Worm (Caenorhabditis elegans): ENCODE data around the gene ZK697.14.
A peak's percentile ranks its signal among the peaks of the same experiment; 100 is the strongest.

ZK697.14 gene

DNA sequence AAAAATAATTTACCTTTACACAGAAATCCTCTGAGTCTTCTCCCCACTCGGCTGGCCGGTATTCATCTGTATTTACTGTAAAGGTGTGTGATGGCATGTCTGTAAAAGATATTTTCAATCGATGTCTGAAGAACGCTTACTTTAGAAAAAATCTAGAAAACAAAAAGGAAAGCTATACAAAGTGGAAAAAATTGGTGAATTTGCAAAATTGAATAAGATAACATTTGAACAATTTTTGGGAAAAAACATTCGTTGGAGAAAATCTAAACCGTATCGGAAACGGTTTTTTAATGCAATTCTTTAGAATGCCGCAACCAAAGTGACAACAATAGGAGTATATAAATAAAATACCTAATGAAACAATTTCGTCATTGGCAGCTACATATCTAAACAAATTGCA, 26.4 kb upstream of the ZK697.14 start, which contains the start of gene F36H9.5:
F36H9.5 (minus strand) TSS at position 101 of the 400 bp plus-strand sequence.
- no peak for TF ChIP-seq tra-4 (tag; optimal IDR thresholded peaks at IDR 0.05)
- no peak for TF ChIP-seq aly-1 (tag; optimal IDR thresholded peaks at IDR 0.05)
- TF ChIP-seq hmg-4 (GFP tag; optimal IDR thresholded peaks at IDR 0.05) = no peak
- no peak for TF ChIP-seq hnd-1 (tag; optimal IDR thresholded peaks at IDR 0.05)
- TF ChIP-seq ets-7 (tag; optimal IDR thresholded peaks at IDR 0.05) = no peak
- TF ChIP-seq pes-1 (GFP tag; IDR thresholded peaks at IDR 0.05) = no peak
- no peak for TF ChIP-seq sea-1 (GFP tag; conservative IDR thresholded peaks at IDR 0.05)
- no peak for TF ChIP-seq B0310.2 (tag; optimal IDR thresholded peaks at IDR 0.05)
- no peak for TF ChIP-seq F13C5.2 (tag; optimal IDR thresholded peaks at IDR 0.05)
- no peak for TF ChIP-seq ceh-36 (tag; optimal IDR thresholded peaks at IDR 0.05)
- TF ChIP-seq tbx-11 (GFP tag; IDR thresholded peaks at IDR 0.05) = no peak
- TF ChIP-seq flt-1 (GFP tag; IDR thresholded peaks at IDR 0.05) = no peak
- no peak for TF ChIP-seq tbx-37 (GFP tag; conservative IDR thresholded peaks at IDR 0.05)
- TF ChIP-seq ama-1 (optimal IDR thresholded peaks at IDR 0.05) = no peak
- no peak for TF ChIP-seq scrt-1 (GFP tag; IDR thresholded peaks at IDR 0.05)
- no peak for TF ChIP-seq hmbx-1 (tag; optimal IDR thresholded peaks at IDR 0.05)

- TF ChIP-seq tbx-11 (GFP tag; IDR thresholded peaks at IDR 0.05) = no peak
- TF ChIP-seq ama-1 (optimal IDR thresholded peaks at IDR 0.05) = no peak
- TF ChIP-seq aly-1 (tag; optimal IDR thresholded peaks at IDR 0.05) = no peak
Measured at ce11 chrV:1779994-1780393, 24.5 kb upstream of the ZK697.14 start.

- no peak for TF ChIP-seq F13C5.2 (tag; optimal IDR thresholded peaks at IDR 0.05)
- TF ChIP-seq hmbx-1 (tag; optimal IDR thresholded peaks at IDR 0.05) = no peak
Measured at ce11 chrV:1779136-1779535, 23.6 kb upstream of the ZK697.14 start, which contains the start of gene F36H9.4. TSS of gene F36H9.4 (minus strand) at chrV:1779236.

DNA sequence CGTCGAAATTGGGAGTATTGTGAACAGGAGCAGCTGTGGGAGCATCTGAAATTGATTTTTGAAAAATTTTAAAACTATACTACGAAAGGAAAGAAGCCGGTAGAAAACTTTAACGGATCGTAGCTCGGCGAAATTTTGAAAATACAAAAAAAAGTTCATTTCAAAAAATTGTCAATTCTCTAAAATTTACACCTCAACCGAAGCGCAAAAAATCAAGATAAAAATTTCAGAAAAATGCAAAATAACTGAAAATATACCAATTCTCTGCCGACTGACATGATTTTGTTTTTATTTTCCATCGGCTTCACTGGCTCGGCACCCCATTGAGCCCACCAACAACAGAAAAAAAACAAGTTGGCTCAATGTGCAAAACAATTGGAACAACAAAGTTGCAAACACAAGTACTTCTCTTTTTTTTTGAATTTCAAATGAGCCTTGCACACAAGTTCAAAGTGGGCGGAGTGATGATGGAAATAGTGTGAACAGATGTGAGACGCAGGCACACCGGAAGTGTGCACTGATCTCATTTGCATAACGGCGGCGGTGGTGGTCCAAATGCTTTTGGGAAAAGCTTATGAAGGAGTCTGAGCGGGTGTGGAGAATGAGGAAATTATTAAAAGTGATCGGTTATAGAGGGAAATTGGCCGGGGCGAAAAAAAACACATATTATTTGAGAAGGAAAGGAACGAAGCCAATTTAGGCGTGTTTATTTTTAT, 19.5 kb upstream of the ZK697.14 start, which contains the start of gene F36H9.7:
F36H9.7 (minus strand) TSS at position 51 of the 716 bp plus-strand sequence.
- no peak for TF ChIP-seq pes-1 (GFP tag; IDR thresholded peaks at IDR 0.05)
- no peak for TF ChIP-seq ceh-36 (tag; optimal IDR thresholded peaks at IDR 0.05)
- no peak for TF ChIP-seq B0310.2 (tag; optimal IDR thresholded peaks at IDR 0.05)
- no peak for TF ChIP-seq ama-1 (optimal IDR thresholded peaks at IDR 0.05)
- TF ChIP-seq hnd-1 (tag; optimal IDR thresholded peaks at IDR 0.05) = no peak
- no peak for TF ChIP-seq ceh-13 (GFP tag; optimal IDR thresholded peaks at IDR 0.05)
- TF ChIP-seq flt-1 (GFP tag; IDR thresholded peaks at IDR 0.05) = no peak

DNA sequence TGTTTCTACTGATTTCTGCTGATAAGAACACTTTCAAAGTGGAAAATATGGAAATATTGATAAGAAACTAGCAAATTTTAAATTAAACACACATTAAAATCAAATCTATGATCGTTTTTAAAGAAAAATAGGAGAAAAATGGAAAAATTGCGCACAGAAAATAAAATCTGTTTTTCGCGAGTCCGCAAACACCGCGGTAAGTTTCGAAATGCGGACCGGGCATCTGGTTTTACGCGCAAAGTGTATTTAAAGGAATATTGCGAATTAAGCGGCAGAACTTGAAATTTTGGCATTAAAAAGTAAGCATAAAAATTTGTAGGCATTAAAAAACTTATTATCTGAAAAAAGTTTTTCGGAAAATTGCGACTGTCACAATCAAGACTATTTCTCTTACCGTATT, 17.6 kb upstream of the ZK697.14 start:
- TF ChIP-seq tra-4 (tag; optimal IDR thresholded peaks at IDR 0.05) (no peak), F13C5.2 (tag; optimal IDR thresholded peaks at IDR 0.05) (peak; percentile 11), scrt-1 (GFP tag; IDR thresholded peaks at IDR 0.05) (no peak)

DNA sequence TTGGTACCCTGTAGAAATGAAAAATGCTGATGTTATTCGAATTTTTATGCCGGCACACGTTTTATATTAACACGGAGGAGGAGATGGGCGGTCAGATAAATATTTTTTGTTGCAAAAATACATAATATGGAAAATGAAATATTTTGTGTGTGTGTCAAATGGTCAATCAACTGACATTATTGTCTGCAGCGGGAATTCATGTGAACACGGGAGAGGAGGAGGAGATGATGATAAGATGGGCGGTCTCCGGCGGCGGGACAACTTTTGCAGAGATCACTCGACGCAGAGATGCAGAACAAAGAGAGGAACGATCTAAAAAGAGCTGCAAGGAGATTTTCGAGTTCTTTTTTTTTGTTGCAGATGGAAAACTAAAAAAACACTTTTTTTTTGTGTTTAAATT, 16.2 kb upstream of the ZK697.14 start, which contains the start of gene dhs-13:
dhs-13 (minus strand) TSS at position 8 of the 400 bp plus-strand sequence.
- TF ChIP-seq tra-4 (tag; optimal IDR thresholded peaks at IDR 0.05) = no peak
- TF ChIP-seq hmbx-1 (tag; optimal IDR thresholded peaks at IDR 0.05) = no peak
- no peak; the same call in 1 of the 2 replicates for TF ChIP-seq sea-1 (GFP tag; conservative IDR thresholded peaks at IDR 0.05)
- no peak for TF ChIP-seq hnd-1 (tag; optimal IDR thresholded peaks at IDR 0.05)
- no peak for TF ChIP-seq hmg-4 (GFP tag; optimal IDR thresholded peaks at IDR 0.05)
- TF ChIP-seq scrt-1 (GFP tag; IDR thresholded peaks at IDR 0.05) = no peak

DNA sequence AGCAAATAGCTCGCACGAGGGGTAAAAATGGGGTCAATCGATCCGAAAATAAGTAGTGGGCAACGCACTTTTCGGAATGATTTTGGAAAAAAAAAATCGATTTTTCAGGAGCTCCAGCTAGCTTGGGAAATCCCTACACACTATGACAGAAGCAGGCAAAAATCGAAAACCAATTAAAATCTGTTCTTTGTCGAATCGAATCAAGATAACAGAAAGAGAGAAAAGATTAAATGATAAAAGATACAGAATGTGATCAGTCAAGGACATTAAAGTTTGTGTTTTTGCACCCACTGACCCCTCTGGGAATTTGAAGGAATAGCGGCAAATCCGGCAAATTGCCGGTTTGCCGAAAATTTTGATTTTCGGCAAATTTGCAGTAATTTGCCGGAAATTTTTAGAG, 11.9 kb upstream of the ZK697.14 start:
- TF ChIP-seq tbx-11 (GFP tag; IDR thresholded peaks at IDR 0.05) = no peak
- TF ChIP-seq scrt-1 (GFP tag; IDR thresholded peaks at IDR 0.05) = no peak
- no peak for TF ChIP-seq B0310.2 (tag; optimal IDR thresholded peaks at IDR 0.05)
- TF ChIP-seq sea-1 (GFP tag; conservative IDR thresholded peaks at IDR 0.05) = no peak
- TF ChIP-seq ama-1 (optimal IDR thresholded peaks at IDR 0.05) = no peak
- no peak for TF ChIP-seq tra-4 (tag; optimal IDR thresholded peaks at IDR 0.05)
- no peak for TF ChIP-seq aly-1 (tag; optimal IDR thresholded peaks at IDR 0.05)
- no peak for TF ChIP-seq hmbx-1 (tag; optimal IDR thresholded peaks at IDR 0.05)
- no peak for TF ChIP-seq hmg-4 (GFP tag; optimal IDR thresholded peaks at IDR 0.05)
- TF ChIP-seq flt-1 (GFP tag; IDR thresholded peaks at IDR 0.05) = no peak
- no peak for TF ChIP-seq ceh-13 (GFP tag; optimal IDR thresholded peaks at IDR 0.05)

- TF ChIP-seq ama-1 (optimal IDR thresholded peaks at IDR 0.05) (no peak), hmbx-1 (tag; optimal IDR thresholded peaks at IDR 0.05) (no peak), tbx-11 (GFP tag; IDR thresholded peaks at IDR 0.05) (no peak)
Measured at ce11 chrV:1760682-1761081, 5.2 kb upstream of the ZK697.14 start, which contains the start of gene clec-205. TSS of gene clec-205 (plus strand) at chrV:1760893.

DNA sequence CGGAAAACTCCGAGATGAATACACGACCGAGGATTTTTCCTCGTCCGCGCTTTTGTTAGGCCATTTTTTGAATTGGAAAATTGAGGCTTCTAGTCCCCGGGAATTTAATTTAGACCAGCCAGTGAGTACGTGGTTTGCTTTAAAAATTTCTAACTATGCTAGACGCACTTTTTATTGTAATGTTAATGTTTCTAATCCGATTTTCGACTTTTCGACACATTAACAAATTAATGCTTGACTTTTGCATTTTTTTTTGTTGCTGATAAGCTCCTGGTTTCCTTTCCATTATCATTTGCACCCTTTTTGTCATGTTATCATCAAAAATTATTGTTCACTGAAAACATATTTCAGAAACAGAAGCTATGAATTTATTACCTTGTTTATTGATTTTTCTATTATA, 1.4 kb upstream of the ZK697.14 start, which contains the start of gene clec-204:
clec-204 (plus strand) TSS at position 301 of the 400 bp plus-strand sequence.
- TF ChIP-seq tra-4 (tag; optimal IDR thresholded peaks at IDR 0.05) (no peak), hmg-4 (GFP tag; optimal IDR thresholded peaks at IDR 0.05) (no peak), flt-1 (GFP tag; IDR thresholded peaks at IDR 0.05) (no peak), ama-1 (optimal IDR thresholded peaks at IDR 0.05) (no peak), hmbx-1 (tag; optimal IDR thresholded peaks at IDR 0.05) (no peak), B0310.2 (tag; optimal IDR thresholded peaks at IDR 0.05) (no peak), tbx-37 (GFP tag; conservative IDR thresholded peaks at IDR 0.05) (no peak), hnd-1 (tag; optimal IDR thresholded peaks at IDR 0.05) (no peak), tbx-11 (GFP tag; IDR thresholded peaks at IDR 0.05) (no peak), ceh-13 (GFP tag; optimal IDR thresholded peaks at IDR 0.05) (no peak), pes-1 (GFP tag; IDR thresholded peaks at IDR 0.05) (no peak), F13C5.2 (tag; optimal IDR thresholded peaks at IDR 0.05) (no peak)

All from whole organism, early embryonic.